Fruit fly (Drosophila melanogaster): ENCODE data around the gene Cyp40.

DNA sequence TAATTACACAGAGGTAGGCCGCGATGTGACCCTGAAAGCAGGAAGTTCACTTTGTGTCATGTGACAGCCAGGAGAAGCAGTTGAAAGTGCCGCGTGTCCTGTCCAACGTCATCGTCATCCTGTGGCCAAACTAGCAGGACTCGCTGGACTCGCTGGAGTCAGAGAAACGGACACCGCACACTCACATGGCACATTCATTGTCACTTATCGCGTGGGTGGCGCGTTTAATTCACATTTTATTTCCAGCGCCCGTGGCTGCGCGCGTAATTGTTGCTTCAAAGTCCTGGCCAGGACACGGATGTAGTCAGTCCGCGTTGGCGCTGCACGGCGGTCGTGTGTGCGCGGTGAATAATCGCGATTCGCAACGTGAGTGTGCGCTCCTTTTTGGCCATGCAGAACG is 31.0 kb upstream of the Cyp40 start, which contains the start of gene Tmc:
- no peak for TF ChIP-seq CG8478 (optimal IDR thresholded peaks at IDR 0.05)
- no peak for TF ChIP-seq CTCF (optimal IDR thresholded peaks at IDR 0.05)

All from S2 (cell line).